Fruit fly (Drosophila melanogaster): Measurements from ENCODE around the gene CG32264.

CG32264 gene

dm6 chr3L:3852842-3853241 lies 46.6 kb upstream of the CG32264 start (continued):
- TF ChIP-seq D19B (GFP tag; optimal IDR thresholded peaks at IDR 0.05) (no peak), pros (GFP tag; optimal IDR thresholded peaks at IDR 0.05) (no peak), E2f2 (GFP tag; IDR thresholded peaks at IDR 0.05) (no peak), CG10366 (GFP tag; IDR thresholded peaks at IDR 0.05) (peak; percentile 39; the same call in 1 of the 2 replicates), PHDP (tag; optimal IDR thresholded peaks at IDR 0.05) (peak; percentile 37), gsb (GFP tag; IDR thresholded peaks at IDR 0.05) (no peak), bab2 (GFP tag; optimal IDR thresholded peaks at IDR 0.05) (no peak), CG6689 (GFP tag; IDR thresholded peaks at IDR 0.05) (peak; percentile 72), ATbp (GFP tag; optimal IDR thresholded peaks at IDR 0.05) (peak; percentile 74), Scr (GFP tag; IDR thresholded peaks at IDR 0.05; ENCODE audit: partially characterized antibody) (no peak), zfh2 (GFP tag; optimal IDR thresholded peaks at IDR 0.05) (no peak), CG9817 (tag; optimal IDR thresholded peaks at IDR 0.05) (peak; percentile 10), CG12236 (GFP tag; optimal IDR thresholded peaks at IDR 0.05) (peak; percentile 23), zfh1 (GFP tag; IDR thresholded peaks at IDR 0.05) (peak; percentile 80), slp2 (GFP tag; optimal IDR thresholded peaks at IDR 0.05) (peak; percentile 38), CG7786 (GFP tag; optimal IDR thresholded peaks at IDR 0.05) (no peak), Mad (GFP tag; optimal IDR thresholded peaks at IDR 0.05) (peak; percentile 35), en (GFP tag; optimal IDR thresholded peaks at IDR 0.05) (no peak), chm (GFP tag; IDR thresholded peaks at IDR 0.05) (peak; percentile 38; the same call in 1 of the 2 replicates), luna (GFP tag; optimal IDR thresholded peaks at IDR 0.05) (no peak), CG11560 (tag; IDR thresholded peaks at IDR 0.05) (no peak), Dip2 (GFP tag; IDR thresholded peaks at IDR 0.05) (no peak), pan (optimal IDR thresholded peaks at IDR 0.05) (no peak), pan (GFP tag; optimal IDR thresholded peaks at IDR 0.05 in 1 of 2, IDR thresholded peaks at IDR 0.05 in 1 of 2) (peak in 1 of 2 experiments; percentile 64), emc (GFP tag; optimal IDR thresholded peaks at IDR 0.05) (no peak), sc (optimal IDR thresholded peaks at IDR 0.05) (no peak), sc (GFP tag; optimal IDR thresholded peaks at IDR 0.05) (peak; percentile 55), grn (GFP tag; optimal IDR thresholded peaks at IDR 0.05) (no peak), CG16779 (GFP tag; IDR thresholded peaks at IDR 0.05) (no peak), bowl (GFP tag; IDR thresholded peaks at IDR 0.05) (no peak), CG9727 (GFP tag; optimal IDR thresholded peaks at IDR 0.05) (peak; percentile 31), Elba2 (GFP tag; optimal IDR thresholded peaks at IDR 0.05) (no peak), Hr51 (GFP tag; optimal IDR thresholded peaks at IDR 0.05) (peak in 1 of 2 experiments; percentile 55), NfI (GFP tag; optimal IDR thresholded peaks at IDR 0.05) (peak; percentile 44), cas (GFP tag; IDR thresholded peaks at IDR 0.05) (no peak), repo (GFP tag; optimal IDR thresholded peaks at IDR 0.05) (no peak), p53 (GFP tag; optimal IDR thresholded peaks at IDR 0.05) (no peak), kni (GFP tag; optimal IDR thresholded peaks at IDR 0.05) (no peak), trh (GFP tag; optimal IDR thresholded peaks at IDR 0.05) (peak; percentile 7), crc (GFP tag; optimal IDR thresholded peaks at IDR 0.05) (no peak), ken (GFP tag; IDR thresholded peaks at IDR 0.05) (peak; percentile 84), Drgx (GFP tag; IDR thresholded peaks at IDR 0.05) (peak; percentile 37; the same call in 1 of the 2 replicates), CG12299 (tag; optimal IDR thresholded peaks at IDR 0.05) (no peak), Blimp-1 (GFP tag; optimal IDR thresholded peaks at IDR 0.05) (peak; percentile 56), H15 (GFP tag; IDR thresholded peaks at IDR 0.05) (peak; percentile 49; the same call in 1 of the 3 replicates), CG7928 (GFP tag; optimal IDR thresholded peaks at IDR 0.05) (no peak), caup (GFP tag; optimal IDR thresholded peaks at IDR 0.05; ENCODE audit: severe bottlenecking) (no peak), MTF-1 (GFP tag; optimal IDR thresholded peaks at IDR 0.05; ENCODE audit: borderline replicate concordance) (no peak), sens (GFP tag) (peak; percentile 85), Oaz (GFP tag; IDR thresholded peaks at IDR 0.05) (no peak), CG32772 (GFP tag; IDR thresholded peaks at IDR 0.05) (no peak), CG30431 (GFP tag; optimal IDR thresholded peaks at IDR 0.05) (no peak), ro (GFP tag; IDR thresholded peaks at IDR 0.05) (peak; percentile 30; the same call in 1 of the 2 replicates)
